Fruit fly (Drosophila melanogaster) whole organism, embryonic: ENCODE measurements around the gene CG12814.
A peak's percentile ranks its signal among the peaks of the same experiment; 100 is the strongest.

ENCODE experiments used
- CG11398 ChIP-seq: fragments of 200-800 bp; sonication (Bioruptor generic); optimal IDR thresholded peaks from 2 replicates; lab custom pipeline; 2016; ENCODE audit warnings: missing biosample characterization, missing genetic modification characterization
- CG11695 ChIP-seq: fragments of 200-800 bp; sonication (Bioruptor generic); IDR thresholded peaks from 3 replicates; pipeline ENCODE4 v1.3.6; 2022; ENCODE audit warnings: missing biosample characterization, missing genetic modification characterization
- CG14667 ChIP-seq: fragments of 200-800 bp; sonication (Bioruptor generic); IDR thresholded peaks from 2 replicates; pipeline ENCODE4 v1.3.6; 2022; ENCODE audit warnings: missing biosample characterization, missing genetic modification characterization
- CG15011 ChIP-seq: fragments of 200-800 bp; sonication (Bioruptor generic); optimal IDR thresholded peaks from 3 replicates; lab custom pipeline; 2018; ENCODE audit warnings: missing biosample characterization, mild to moderate bottlenecking, missing genetic modification characterization
- CG16813 ChIP-seq: fragments of 200-800 bp; sonication (Bioruptor generic); IDR thresholded peaks from 3 replicates; pipeline ENCODE4 v1.3.6; 2022; ENCODE audit warnings: missing biosample characterization, missing genetic modification characterization; ENCODE audit not compliant: partially characterized antibody
- CG17186 ChIP-seq: fragments of 200-800 bp; sonication (Bioruptor generic); optimal IDR thresholded peaks from 3 replicates; lab custom pipeline; 2017; ENCODE audit warnings: missing biosample characterization, missing genetic modification reagents, missing genetic modification characterization
- CG17912 ChIP-seq: fragments of 200-800 bp; sonication (Bioruptor generic); optimal IDR thresholded peaks from 2 replicates; lab custom pipeline; 2018; ENCODE audit warnings: missing biosample characterization, mild to moderate bottlenecking, missing genetic modification characterization
- CG3281 ChIP-seq: fragments of 200-800 bp; sonication (Bioruptor generic); optimal IDR thresholded peaks from 3 replicates; lab custom pipeline; 2017; ENCODE audit warnings: missing biosample characterization, mild to moderate bottlenecking, missing genetic modification characterization
- CG4617 ChIP-seq: fragments of 200-800 bp; sonication (Bioruptor generic); optimal IDR thresholded peaks from 3 replicates; lab custom pipeline; 2016; ENCODE audit warnings: missing biosample characterization, missing genetic modification characterization, borderline replicate concordance
- CG6272 ChIP-seq: fragments of 200-800 bp; sonication (Bioruptor generic); IDR thresholded peaks from 2 replicates; pipeline ENCODE4 v1.3.6; 2022; ENCODE audit warnings: missing biosample characterization, missing genetic modification characterization
- CG7357 ChIP-seq: fragments of 200-800 bp; sonication (Bioruptor generic); IDR thresholded peaks from 3 replicates; pipeline ENCODE4 v1.3.6; 2022; ENCODE audit warnings: missing biosample characterization, missing genetic modification characterization
- CG7745 ChIP-seq: fragments of 200-800 bp; sonication (Bioruptor generic); optimal IDR thresholded peaks from 2 replicates; lab custom pipeline; 2018; ENCODE audit warnings: missing biosample characterization, mild to moderate bottlenecking, missing genetic modification characterization, moderate library complexity
- CG8359 ChIP-seq: fragments of 200-800 bp; sonication (Bioruptor generic); optimal IDR thresholded peaks from 2 replicates; lab custom pipeline; 2017; ENCODE audit warnings: missing biosample characterization, mild to moderate bottlenecking, missing genetic modification characterization, borderline replicate concordance
- Dll ChIP-seq: fragments of 200-800 bp; sonication (Bioruptor generic); IDR thresholded peaks from 4 replicates; pipeline ENCODE4 v1.3.6; 2022; ENCODE audit warnings: missing biosample characterization, missing genetic modification characterization; ENCODE audit not compliant: partially characterized antibody
- Hand ChIP-seq: fragments of 200-800 bp; sonication (Bioruptor generic); optimal IDR thresholded peaks from 2 replicates; lab custom pipeline; 2017; ENCODE audit warnings: mild to moderate bottlenecking, missing biosample characterization, missing genetic modification reagents, missing genetic modification characterization
- Med ChIP-seq: fragments of 200-800 bp; sonication (Bioruptor generic); peaks from one replicate; lab custom pipeline; 2016; ENCODE audit warnings: missing biosample characterization, missing genetic modification characterization, mild to moderate bottlenecking, inconsistent platforms, moderate library complexity
- Meics ChIP-seq: fragments of 200-800 bp; sonication (Bioruptor generic); optimal IDR thresholded peaks from 2 replicates; lab custom pipeline; 2017; ENCODE audit warnings: missing biosample characterization, mild to moderate bottlenecking, missing genetic modification characterization
- Taf1 ChIP-seq: fragments of 200-800 bp; sonication (Bioruptor generic); IDR thresholded peaks from 2 replicates; pipeline ENCODE4 v1.3.6; 2022; ENCODE audit warnings: missing biosample characterization, missing genetic modification characterization
- al ChIP-seq: fragments of 200-800 bp; sonication (Bioruptor generic); IDR thresholded peaks from 2 replicates; pipeline ENCODE4 v1.3.6; 2022; ENCODE audit warnings: missing biosample characterization, missing genetic modification characterization
- ato ChIP-seq: fragments of 200-800 bp; sonication (Bioruptor generic); IDR thresholded peaks from 2 replicates; pipeline ENCODE4 v1.3.6; 2022; ENCODE audit warnings: missing biosample characterization, missing genetic modification characterization; ENCODE audit not compliant: partially characterized antibody
- bsh ChIP-seq, 2 experiments: fragments of 200-800 bp; sonication (Bioruptor generic); optimal IDR thresholded peaks; 2 replicates each; lab custom pipeline; 2017 to 2018; ENCODE audit warnings: mild to moderate bottlenecking in 2 of 2, missing biosample characterization in 2 of 2, missing genetic modification characterization in 2 of 2, moderate library complexity in 1 of 2
- cwo ChIP-seq: fragments of 200-800 bp; sonication (Bioruptor generic); optimal IDR thresholded peaks from 3 replicates; lab custom pipeline; 2017; ENCODE audit warnings: missing biosample characterization, missing genetic modification characterization, mild to moderate bottlenecking, moderate library complexity, missing genetic modification reagents
- disco-r ChIP-seq: fragments of 200-800 bp; sonication (Bioruptor generic); optimal IDR thresholded peaks from 2 replicates; lab custom pipeline; 2016; ENCODE audit warnings: missing biosample characterization, missing genetic modification characterization
- dm ChIP-seq: fragments of 200-800 bp; sonication (Bioruptor generic); optimal IDR thresholded peaks from 3 replicates; lab custom pipeline; 2016; ENCODE audit warnings: missing biosample characterization, missing genetic modification characterization
- dpn ChIP-seq, 2 experiments: fragments of 200-800 bp; sonication (Bioruptor generic); optimal IDR thresholded peaks; 3 replicates each; lab custom pipeline; 2016; ENCODE audit warnings: missing biosample characterization in 2 of 2, missing genetic modification characterization in 2 of 2
- dysf ChIP-seq: fragments of 200-800 bp; sonication (Bioruptor generic); IDR thresholded peaks from 3 replicates; pipeline ENCODE4 v1.3.6; 2022; ENCODE audit warnings: missing biosample characterization, missing genetic modification characterization
- grn ChIP-seq: fragments of 200-800 bp; sonication (Bioruptor generic); optimal IDR thresholded peaks from 3 replicates; lab custom pipeline; 2017; ENCODE audit warnings: missing biosample characterization, missing genetic modification characterization
- ind ChIP-seq: fragments of 200-800 bp; sonication (Bioruptor generic); optimal IDR thresholded peaks from 3 replicates; lab custom pipeline; 2016; ENCODE audit warnings: missing biosample characterization, missing genetic modification characterization
- jigr1 ChIP-seq: fragments of 200-800 bp; sonication (Bioruptor generic); IDR thresholded peaks from 3 replicates; pipeline ENCODE4 v1.3.6; 2022; ENCODE audit warnings: missing biosample characterization, missing genetic modification characterization
- klu ChIP-seq: fragments of 200-800 bp; sonication (Bioruptor generic); IDR thresholded peaks from 2 replicates; pipeline ENCODE4 v1.3.6; 2022; ENCODE audit warnings: missing biosample characterization, missing genetic modification characterization
- knrl ChIP-seq: fragments of 200-800 bp; sonication (Bioruptor generic); IDR thresholded peaks from 3 replicates; pipeline ENCODE4 v1.3.6; 2022; ENCODE audit warnings: missing biosample characterization, missing genetic modification characterization; ENCODE audit not compliant: partially characterized antibody
- org-1 ChIP-seq: fragments of 200-800 bp; sonication (Bioruptor generic); optimal IDR thresholded peaks from 2 replicates; lab custom pipeline; 2017; ENCODE audit warnings: missing biosample characterization, missing genetic modification characterization
- pan ChIP-seq, 4 experiments: fragments of >200 bp in 3 of 4; fragments of 200-800 bp in 1 of 4; sonication (Bioruptor generic) in 1 of 4; optimal IDR thresholded peaks in 3 of 4; IDR thresholded peaks in 1 of 4; 2 replicates each; pipeline versions ENCODE4 v1.3.6 to Lab custom; 2017 to 2022; ENCODE audit warnings: missing biosample characterization in 2 of 4, missing genetic modification characterization in 2 of 4, mixed read lengths in 1 of 4
- prd ChIP-seq, 3 experiments: fragments of >200 bp in 2 of 3; fragments of 200-800 bp in 1 of 3; sonication (Bioruptor generic) in 1 of 3; optimal IDR thresholded peaks in 2 of 3; IDR thresholded peaks in 1 of 3; 2 replicates in 2 of 3; 3 replicates in 1 of 3; pipeline versions ENCODE4 v1.3.6 to Lab custom; 2017 to 2022; ENCODE audit warnings: missing biosample characterization in 1 of 3, missing genetic modification characterization in 1 of 3
- rib ChIP-seq: fragments of 200-800 bp; sonication (Bioruptor generic); IDR thresholded peaks from 2 replicates; pipeline ENCODE4 v1.3.6; 2022; ENCODE audit warnings: missing biosample characterization, missing genetic modification characterization
- salm ChIP-seq: fragments of 200-800 bp; sonication (Bioruptor generic); optimal IDR thresholded peaks from 2 replicates; lab custom pipeline; 2018; ENCODE audit warnings: missing biosample characterization, mild to moderate bottlenecking, missing genetic modification characterization
- scrt ChIP-seq: fragments of 200-800 bp; sonication (Bioruptor generic); optimal IDR thresholded peaks from 2 replicates; lab custom pipeline; 2018; ENCODE audit warnings: missing biosample characterization, mild to moderate bottlenecking, missing genetic modification characterization, moderate library complexity
- sens ChIP-seq: fragments of 200-800 bp; sonication (Bioruptor generic); peaks from one replicate; lab custom pipeline; 2016; ENCODE audit warnings: missing biosample characterization, missing genetic modification characterization
- shn ChIP-seq: fragments of 200-800 bp; sonication (Bioruptor generic); optimal IDR thresholded peaks from 3 replicates; lab custom pipeline; 2016; ENCODE audit warnings: missing biosample characterization, missing genetic modification characterization
- sr ChIP-seq: fragments of 200-800 bp; sonication (Bioruptor generic); IDR thresholded peaks from 3 replicates; pipeline ENCODE4 v1.3.6; 2022; ENCODE audit warnings: missing biosample characterization, missing genetic modification characterization
- sug ChIP-seq: fragments of 200-800 bp; optimal IDR thresholded peaks from 2 replicates; lab custom pipeline; 2019; ENCODE audit warnings: missing biosample characterization, mild to moderate bottlenecking, missing genetic modification characterization, moderate library complexity
- toy ChIP-seq: fragments of 200-800 bp; sonication (Bioruptor generic); IDR thresholded peaks from 2 replicates; pipeline ENCODE4 v1.3.6; 2022; ENCODE audit warnings: missing biosample characterization, missing genetic modification characterization
- ttk ChIP-seq: fragments of 200-800 bp; sonication (Bioruptor generic); IDR thresholded peaks from 2 replicates; pipeline ENCODE4 v2.1.2; 2022; ENCODE audit warnings: missing biosample characterization, missing genetic modification characterization
- wek ChIP-seq: fragments of 200-800 bp; sonication (Bioruptor generic); optimal IDR thresholded peaks from 3 replicates; lab custom pipeline; 2018; ENCODE audit warnings: missing biosample characterization, mild to moderate bottlenecking, missing genetic modification characterization, moderate library complexity
- zen ChIP-seq: fragments of 200-800 bp; sonication (Bioruptor generic); optimal IDR thresholded peaks from 3 replicates; lab custom pipeline; 2018; ENCODE audit warnings: missing biosample characterization, mild to moderate bottlenecking, missing genetic modification characterization, moderate library complexity

The CG12814 gene

DNA sequence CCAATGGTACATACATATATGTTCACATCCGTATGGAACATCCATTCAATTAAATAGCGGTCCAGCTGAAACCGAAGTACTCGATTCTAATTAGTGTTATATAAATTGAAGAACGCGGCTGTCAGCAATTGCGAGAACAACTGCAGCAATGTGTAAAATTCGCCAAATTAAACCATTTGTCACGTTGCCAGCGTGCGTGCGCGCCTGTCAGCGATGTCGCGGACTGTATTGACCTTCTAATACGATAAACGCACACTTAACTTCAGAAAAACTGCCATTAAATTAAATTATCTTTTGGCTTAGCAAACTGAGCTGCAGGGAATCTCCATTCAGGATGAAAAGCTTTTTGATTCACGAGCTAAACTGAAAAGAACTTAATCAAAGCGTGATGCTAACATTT, 42.2 kb downstream of the CG12814 start:
- peak; percentile 34 for TF ChIP-seq Med (GFP tag; lab: Kevin White, UChicago)
- TF ChIP-seq salm (tag; lab: Kevin White, UChicago) = no peak
- TF ChIP-seq sens (GFP tag; lab: Kevin White, UChicago) = peak; percentile 55
- TF ChIP-seq CG11695 (GFP tag; lab: Robert Waterston, UW) = peak; percentile 64
- TF ChIP-seq, all 482 proteins: peak for 3

DNA sequence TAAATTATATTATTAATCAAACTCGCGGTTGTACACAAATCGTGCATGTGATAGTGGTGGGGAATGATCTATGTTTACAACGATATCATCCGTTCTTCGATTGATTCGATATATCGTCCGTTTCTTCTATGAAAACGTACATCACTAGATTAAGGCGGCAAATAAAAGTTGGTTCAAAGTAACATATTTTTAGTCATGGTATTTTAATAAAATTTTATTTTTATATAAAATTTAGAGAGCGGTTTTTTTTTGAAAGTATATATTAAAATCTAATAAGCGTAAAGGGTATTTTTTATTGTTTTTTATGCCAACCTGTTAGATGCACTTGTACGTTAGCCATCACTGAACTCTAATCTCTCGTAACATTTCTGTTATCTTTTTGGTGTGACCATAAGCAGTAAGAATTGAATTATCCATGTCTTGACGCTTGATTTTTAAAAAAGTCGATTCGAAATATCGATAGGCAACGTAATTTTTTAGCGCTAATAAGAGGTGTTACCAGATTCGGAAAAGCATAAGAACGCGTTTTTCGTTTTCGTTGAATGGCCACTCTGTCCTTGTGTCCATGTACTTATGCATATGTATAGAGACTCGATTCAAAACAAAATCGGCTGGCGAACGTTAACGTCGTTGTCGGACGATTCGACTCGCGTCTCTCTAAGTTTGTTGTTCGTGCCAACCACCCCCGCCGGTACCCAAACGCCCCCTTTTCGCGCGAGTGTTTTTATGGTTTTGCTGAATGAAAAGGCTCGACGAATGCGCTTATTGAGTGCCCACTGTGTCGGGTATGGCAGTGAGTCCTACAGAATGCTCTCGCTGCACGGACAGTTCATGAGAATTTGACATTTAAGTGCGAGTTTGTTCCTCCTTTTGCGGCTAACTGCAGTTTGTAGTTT, 45.1 kb downstream of the CG12814 start, which contains the start of the genes TAF1B and Invadolysin:
Gene TAF1B, minus strand, starts transcription at position 82 of the 896 bp plus-strand sequence.
Gene Invadolysin, plus strand, starts transcription at position 566 of the 896 bp plus-strand sequence.
- TF ChIP-seq CG6272 (GFP tag; lab: Robert Waterston, UW) (peak; percentile 64), org-1 (peak; percentile 1), pan (optimal IDR thresholded peaks at IDR 0.05; lab: Kevin White, UChicago) (no peak), pan (GFP tag; optimal IDR thresholded peaks at IDR 0.05 in 1 of 2, IDR thresholded peaks at IDR 0.05 in 1 of 2) (peak in 1 of 2 experiments; percentile 55), CG14667 (no peak), prd (optimal IDR thresholded peaks at IDR 0.05; lab: Kevin White, UChicago) (no peak), prd (GFP tag; IDR thresholded peaks at IDR 0.05; lab: Robert Waterston, UW) (peak; percentile 56; the same call in 2 of the 3 replicates), CG16813 (GFP tag; lab: Robert Waterston, UW) (peak; percentile 91), zen (tag; lab: Kevin White, UChicago) (peak; percentile 19), ttk (GFP tag; lab: Robert Waterston, UW) (0 out of 2 replicates have a peak, but pooled peaks have one; percentile 28), bsh (GFP tag; optimal IDR thresholded peaks at IDR 0.05; lab: Kevin White, UChicago) (peak in 1 of 2 experiments; percentile 31), CG4617 (peak; percentile 40), grn (peak; percentile 65), shn (GFP tag; lab: Kevin White, UChicago) (no peak), ato (GFP tag; lab: Robert Waterston, UW) (peak; percentile 75), toy (GFP tag; lab: Robert Waterston, UW) (no peak), scrt (GFP tag; lab: Kevin White, UChicago) (peak; percentile 6), CG3281 (peak; percentile 15), Taf1 (GFP tag; lab: Robert Waterston, UW) (no peak; the same call in 1 of the 2 replicates), CG11398 (GFP tag; lab: Kevin White, UChicago) (no peak), CG17912 (GFP tag; lab: Kevin White, UChicago) (no peak), al (GFP tag; lab: Robert Waterston, UW) (no peak), CG17186 (GFP tag; lab: Kevin White, UChicago) (peak; percentile 38), Dll (GFP tag; lab: Robert Waterston, UW) (peak; percentile 97), dpn (GFP tag; optimal IDR thresholded peaks at IDR 0.05; lab: Kevin White, UChicago) (peak; percentile 7 to 55), klu (no peak; the same call in 1 of the 2 replicates), knrl (GFP tag; lab: Robert Waterston, UW) (peak; percentile 94), CG15011 (GFP tag; lab: Kevin White, UChicago) (no peak), Meics (peak; percentile 24), rib (peak; percentile 66; the same call in 1 of the 2 replicates), dm (GFP tag; lab: Kevin White, UChicago) (peak; percentile 15), jigr1 (GFP tag; lab: Robert Waterston, UW) (no peak), CG7745 (tag; lab: Kevin White, UChicago) (no peak), cwo (GFP tag; lab: Kevin White, UChicago) (no peak), CG7357 (GFP tag; lab: Robert Waterston, UW) (no peak), dysf (GFP tag; lab: Robert Waterston, UW) (no peak), sug (peak; percentile 48), sr (GFP tag; lab: Robert Waterston, UW) (peak; percentile 60; the same call in 2 of the 3 replicates), ind (GFP tag; lab: Kevin White, UChicago) (peak; percentile 62), disco-r (no peak), Hand (GFP tag; lab: Kevin White, UChicago) (peak; percentile 57), wek (GFP tag; lab: Kevin White, UChicago) (peak; percentile 35), CG8359 (GFP tag; lab: Kevin White, UChicago) (no peak)
